Fruit fly (Drosophila melanogaster) whole organism: ENCODE data around the gene Pvf2.

Source experiments
- CG8478 ChIP-seq: fragments of >200 bp; optimal IDR thresholded peaks from 2 replicates; lab custom pipeline; 2018; ENCODE audit warnings: inconsistent platforms
- Dll ChIP-seq: fragments of >200 bp; optimal IDR thresholded peaks from 2 replicates; lab custom pipeline; 2017
- EcR ChIP-seq, 2 experiments: fragments of >200 bp; optimal IDR thresholded peaks; 2 replicates each; lab custom pipeline; 2017; ENCODE audit warnings: missing biosample characterization in 2 of 2, missing genetic modification characterization in 2 of 2, missing genetic modification reagents in 2 of 2
- pan ChIP-seq: fragments of >200 bp; optimal IDR thresholded peaks from 2 replicates; lab custom pipeline; 2017
- psq ChIP-seq: fragments of >200 bp; optimal IDR thresholded peaks from 2 replicates; lab custom pipeline; 2017
- usp ChIP-seq: fragments of >200 bp; optimal IDR thresholded peaks from 2 replicates; lab custom pipeline; 2017; ENCODE audit warnings: missing biosample characterization, missing genetic modification characterization, mixed read lengths

Pvf2 gene

DNA sequence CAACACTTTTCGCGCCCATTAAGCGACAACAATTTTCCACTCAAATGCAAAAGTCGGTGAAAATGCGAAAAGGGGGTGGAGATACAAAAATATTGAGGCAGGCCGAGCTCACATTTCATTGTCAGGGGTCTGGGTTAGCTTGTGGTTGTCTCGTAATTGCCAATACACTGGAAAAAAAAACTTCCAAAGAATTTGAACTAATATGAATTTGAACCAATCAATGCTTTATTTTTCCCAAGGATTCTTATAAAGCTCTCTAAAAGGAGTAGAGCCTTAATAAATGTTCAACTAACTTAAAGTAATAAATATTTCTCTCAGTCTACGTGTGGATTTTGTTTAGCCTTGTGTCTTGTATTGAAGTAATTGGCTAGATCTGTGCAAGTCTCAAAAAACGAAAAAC lies 11.4 kb downstream of the Pvf2 start:
- TF ChIP-seq pan (no peak), EcR (GFP tag; optimal IDR thresholded peaks at IDR 0.05; lab: Kevin White, UChicago) (no peak), usp (no peak), psq (lab: Kevin White, UChicago) (no peak), Dll (no peak), CG8478 (lab: Kevin White, UChicago) (no peak)

DNA sequence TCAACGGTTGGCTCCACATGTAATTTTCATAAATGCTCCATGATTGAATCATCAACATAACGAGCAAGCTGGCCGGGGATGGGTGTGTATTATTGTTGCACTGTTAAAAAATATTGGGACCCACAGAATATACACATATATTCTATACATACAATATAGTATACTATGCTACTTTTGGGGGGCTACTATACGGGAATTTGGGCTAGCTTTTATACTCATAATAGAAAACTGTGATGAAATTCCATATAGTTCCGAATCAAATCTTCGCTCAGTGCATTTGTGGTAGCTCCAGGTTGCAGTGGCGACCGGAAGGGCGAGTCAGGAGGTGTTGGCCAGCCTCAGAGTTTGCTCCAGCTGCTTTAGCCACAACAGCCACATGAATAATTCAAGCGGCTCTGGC lies 12.6 kb downstream of the Pvf2 start:
- TF ChIP-seq usp = no peak
- TF ChIP-seq CG8478 (lab: Kevin White, UChicago) = no peak
- TF ChIP-seq Dll = no peak
- no peak for TF ChIP-seq pan
- TF ChIP-seq psq (lab: Kevin White, UChicago) = no peak
- no peak for TF ChIP-seq EcR (GFP tag; optimal IDR thresholded peaks at IDR 0.05; lab: Kevin White, UChicago)

DNA sequence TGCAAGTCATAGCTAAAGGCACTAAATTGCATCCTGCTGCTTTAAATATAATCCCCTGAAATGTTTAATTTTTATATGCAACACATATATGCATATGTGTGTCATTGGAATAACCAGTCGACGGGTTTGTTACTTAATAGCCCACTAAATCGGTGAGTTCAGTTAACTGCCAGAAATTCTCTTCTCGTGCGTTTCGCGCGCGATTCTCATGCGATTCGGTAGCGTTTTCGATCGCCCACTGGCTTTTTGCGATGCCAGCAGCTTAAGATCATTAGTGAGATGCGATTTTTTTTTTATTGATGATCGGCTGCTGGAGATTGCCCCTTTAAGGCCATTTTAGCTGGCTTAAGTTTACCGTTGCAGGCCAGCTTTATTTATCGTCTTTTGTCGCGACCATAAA lies 13.2 kb downstream of the Pvf2 start:
- no peak for TF ChIP-seq usp

DNA sequence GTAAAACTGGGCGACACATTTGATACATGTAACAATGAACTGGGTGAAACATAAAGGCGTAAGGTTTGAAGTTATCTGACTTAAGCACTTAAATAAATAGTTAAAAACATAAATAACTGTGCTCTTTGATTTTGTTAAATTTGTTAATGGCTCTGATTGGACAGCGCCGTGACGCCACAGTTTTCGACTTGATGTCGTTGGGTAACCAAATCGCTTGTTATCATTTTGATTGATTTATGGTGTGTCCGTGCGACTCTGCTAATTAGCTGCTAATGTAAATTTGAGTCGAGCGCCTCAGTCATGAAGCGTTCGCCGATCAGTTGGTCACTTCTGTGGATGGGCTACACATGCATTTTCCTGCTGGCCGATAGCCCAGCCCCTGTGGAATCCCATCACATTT lies 16.8 kb downstream of the Pvf2 start, which contains the start of gene Ugt307A1:
Gene Ugt307A1 (plus strand): TSS at position 301 of the 400 bp plus-strand sequence.
- TF ChIP-seq EcR (GFP tag; optimal IDR thresholded peaks at IDR 0.05; lab: Kevin White, UChicago) = no peak
- TF ChIP-seq Dll = no peak
- TF ChIP-seq pan = no peak
- no peak for TF ChIP-seq usp
- TF ChIP-seq psq (lab: Kevin White, UChicago) = no peak
- TF ChIP-seq CG8478 (lab: Kevin White, UChicago) = no peak

DNA sequence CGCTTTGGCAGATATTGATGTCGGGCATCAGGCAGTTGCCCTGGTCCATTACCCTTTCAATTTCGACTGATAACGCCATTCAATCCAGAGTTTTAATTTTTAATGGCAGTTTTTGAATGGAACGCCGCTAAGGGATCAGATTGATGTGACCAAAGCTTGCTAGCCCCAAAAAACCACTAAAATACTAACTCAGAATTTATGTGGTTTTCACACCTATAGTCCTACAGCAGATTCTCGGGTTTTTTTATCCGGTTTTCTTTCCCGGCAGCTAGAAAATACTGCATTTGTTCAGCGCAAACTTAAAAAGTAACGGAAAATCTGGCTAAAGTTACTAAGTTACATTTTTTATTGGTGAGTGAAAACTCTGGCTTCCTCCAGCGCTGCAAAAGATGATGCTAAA lies 18.7 kb downstream of the Pvf2 start, which contains the start of gene Nuf2:
Gene Nuf2 (minus strand): TSS at position 151 of the 400 bp plus-strand sequence.
- TF ChIP-seq psq (lab: Kevin White, UChicago) (no peak), CG8478 (lab: Kevin White, UChicago) (no peak), usp (no peak), EcR (GFP tag; optimal IDR thresholded peaks at IDR 0.05; lab: Kevin White, UChicago) (no peak), Dll (no peak)

DNA sequence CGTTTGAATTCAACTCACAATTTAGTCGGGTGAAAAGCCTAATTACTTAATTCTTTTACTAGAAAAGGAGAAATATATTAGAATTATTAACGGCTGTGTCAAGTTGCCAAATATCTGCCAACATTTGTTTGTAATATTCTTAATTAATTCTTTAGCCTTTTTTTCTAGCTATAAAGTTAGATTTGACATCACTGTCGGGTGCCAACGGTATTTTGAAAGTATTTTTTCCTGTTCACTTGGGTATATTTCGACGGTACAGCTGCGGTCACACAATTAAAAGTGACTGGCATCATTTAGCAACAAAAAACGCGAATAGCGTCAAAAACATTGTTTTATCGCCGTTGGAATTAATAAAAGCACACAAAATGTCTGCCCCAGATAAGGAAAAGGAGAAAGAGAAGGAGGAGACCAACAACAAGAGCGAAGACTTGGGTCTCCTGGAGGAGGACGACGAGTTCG lies 20.7 kb downstream of the Pvf2 start, which contains the start of gene Sem1:
Gene Sem1 (plus strand): TSS at position 266 of the 459 bp plus-strand sequence.
- TF ChIP-seq psq (lab: Kevin White, UChicago) = no peak
- TF ChIP-seq CG8478 (lab: Kevin White, UChicago) = no peak
- no peak for TF ChIP-seq usp
- no peak for TF ChIP-seq Dll
- no peak for TF ChIP-seq EcR (GFP tag; optimal IDR thresholded peaks at IDR 0.05; lab: Kevin White, UChicago)
- no peak for TF ChIP-seq pan

DNA sequence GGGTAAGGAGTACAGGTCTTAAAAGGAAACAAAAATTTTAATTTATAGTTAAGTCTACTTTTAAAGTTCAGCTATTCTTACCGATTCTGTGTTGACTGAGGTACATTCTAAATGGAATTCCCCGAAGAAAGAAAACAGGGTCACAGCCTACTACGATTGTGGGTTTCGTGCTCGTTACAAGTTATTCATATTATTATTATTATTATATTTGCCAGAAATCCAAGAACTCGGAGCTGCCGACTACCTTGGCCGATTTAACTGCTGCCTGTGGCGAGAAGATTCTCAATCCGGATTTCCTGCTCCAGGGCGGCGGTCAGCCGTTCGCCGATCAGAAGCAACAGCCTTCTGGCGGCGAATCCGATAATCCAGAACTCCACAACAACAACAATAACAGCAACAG lies 23.7 kb downstream of the Pvf2 start, which contains the start of gene Mst27D:
Gene Mst27D (minus strand): TSS at position 101 of the 400 bp plus-strand sequence.
- TF ChIP-seq EcR (GFP tag; optimal IDR thresholded peaks at IDR 0.05; lab: Kevin White, UChicago) (no peak), usp (no peak), Dll (no peak), CG8478 (lab: Kevin White, UChicago) (no peak), psq (lab: Kevin White, UChicago) (no peak), pan (no peak)

DNA sequence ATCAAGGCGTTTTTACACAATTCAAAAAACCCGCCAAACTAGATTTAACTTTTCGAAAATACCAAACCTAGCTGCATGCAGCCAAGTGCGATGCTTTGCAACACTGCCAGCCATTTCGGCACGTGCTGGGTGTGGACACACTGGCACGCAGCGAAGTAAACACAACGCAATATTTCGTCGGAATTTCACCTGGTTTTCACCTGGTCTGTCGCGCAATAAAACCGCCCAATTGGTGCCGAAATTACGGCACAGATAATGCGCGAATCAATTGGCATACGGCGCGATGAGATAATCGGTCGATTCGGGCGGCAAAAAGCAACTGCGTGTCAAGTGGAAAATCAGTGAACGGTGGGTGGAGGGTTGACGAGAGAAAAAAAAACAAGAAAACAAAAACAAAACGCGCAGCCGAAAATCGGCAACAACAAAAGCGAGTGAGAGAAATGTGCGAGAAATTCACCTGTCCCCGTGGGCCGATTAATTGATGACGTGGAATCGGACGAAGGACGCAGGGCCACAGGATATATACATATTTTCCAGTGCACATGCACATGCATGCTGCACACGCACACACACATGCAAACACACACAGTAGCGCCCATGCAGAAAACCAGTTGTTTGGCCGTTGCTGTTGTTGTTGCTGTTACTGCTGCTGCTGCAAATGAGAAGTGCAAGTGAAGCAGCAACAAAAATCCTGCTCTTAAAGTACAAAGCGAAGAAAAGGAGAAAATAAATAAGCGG lies 28.1 kb downstream of the Pvf2 start, which contains the start of gene Mnn1:
Gene Mnn1 (plus strand): TSS at position 113 of the 738 bp plus-strand sequence.
- TF ChIP-seq pan (no peak), psq (lab: Kevin White, UChicago) (no peak), Dll (no peak), CG8478 (lab: Kevin White, UChicago) (no peak), usp (no peak), EcR (GFP tag; optimal IDR thresholded peaks at IDR 0.05; lab: Kevin White, UChicago) (no peak)

DNA sequence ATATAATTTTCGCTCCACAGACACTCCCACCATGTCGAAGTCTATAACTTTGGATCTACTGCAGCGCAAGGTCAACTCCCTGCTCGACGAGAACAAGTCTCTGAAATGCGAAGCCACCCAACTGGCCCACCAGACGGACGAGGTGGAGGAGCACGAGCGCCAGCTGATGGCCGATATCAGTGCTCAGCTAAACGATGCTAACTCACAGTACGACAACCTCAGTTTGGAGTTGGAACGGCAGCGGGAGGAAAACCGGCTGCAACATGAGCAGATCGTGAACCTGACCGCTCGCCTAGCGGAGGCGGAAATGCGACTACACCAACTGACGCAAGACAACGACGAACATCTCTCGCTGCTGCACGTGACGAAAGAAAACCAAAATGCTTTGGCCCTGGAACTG lies 32.7 kb downstream of the Pvf2 start:
- TF ChIP-seq usp (no peak), EcR (GFP tag; optimal IDR thresholded peaks at IDR 0.05; lab: Kevin White, UChicago) (no peak), CG8478 (lab: Kevin White, UChicago) (no peak), pan (no peak), psq (lab: Kevin White, UChicago) (no peak), Dll (no peak)

DNA sequence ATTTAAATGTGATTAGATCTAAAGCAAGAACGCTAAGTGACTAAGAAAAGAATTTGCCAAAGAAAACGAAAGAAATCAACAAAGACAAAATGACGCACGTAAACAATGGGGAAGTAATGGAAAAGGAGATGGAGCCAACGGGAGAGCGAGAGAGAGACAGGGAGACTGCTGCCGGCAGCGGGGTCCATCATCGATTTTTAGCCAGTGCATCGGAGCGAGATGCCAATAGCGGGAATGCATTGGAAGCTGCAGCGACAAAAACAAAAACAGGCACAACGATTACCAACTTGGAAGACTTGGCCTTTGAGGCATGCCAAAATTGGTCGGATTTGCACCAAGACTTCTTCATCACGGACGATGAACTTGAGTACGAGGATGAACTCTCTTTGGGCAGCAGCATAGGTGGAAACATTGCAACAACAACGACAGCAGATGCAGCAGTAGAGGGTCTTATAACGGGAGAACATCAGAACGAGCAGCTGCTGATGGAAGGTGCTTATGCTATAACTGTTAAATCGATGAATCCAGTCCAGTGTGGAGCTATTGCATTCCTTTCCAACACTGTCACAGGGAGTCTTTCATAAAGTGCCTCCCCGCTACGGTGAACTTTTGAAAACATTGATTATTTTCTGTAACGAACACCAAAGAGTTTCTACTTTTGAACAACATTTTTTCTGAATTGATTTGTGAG lies 33.8 kb downstream of the Pvf2 start:
- TF ChIP-seq EcR (GFP tag; optimal IDR thresholded peaks at IDR 0.05; lab: Kevin White, UChicago) = no peak
- no peak for TF ChIP-seq pan
- no peak for TF ChIP-seq Dll
- TF ChIP-seq CG8478 (lab: Kevin White, UChicago) = no peak
- TF ChIP-seq psq (lab: Kevin White, UChicago) = no peak
- TF ChIP-seq usp = no peak

DNA sequence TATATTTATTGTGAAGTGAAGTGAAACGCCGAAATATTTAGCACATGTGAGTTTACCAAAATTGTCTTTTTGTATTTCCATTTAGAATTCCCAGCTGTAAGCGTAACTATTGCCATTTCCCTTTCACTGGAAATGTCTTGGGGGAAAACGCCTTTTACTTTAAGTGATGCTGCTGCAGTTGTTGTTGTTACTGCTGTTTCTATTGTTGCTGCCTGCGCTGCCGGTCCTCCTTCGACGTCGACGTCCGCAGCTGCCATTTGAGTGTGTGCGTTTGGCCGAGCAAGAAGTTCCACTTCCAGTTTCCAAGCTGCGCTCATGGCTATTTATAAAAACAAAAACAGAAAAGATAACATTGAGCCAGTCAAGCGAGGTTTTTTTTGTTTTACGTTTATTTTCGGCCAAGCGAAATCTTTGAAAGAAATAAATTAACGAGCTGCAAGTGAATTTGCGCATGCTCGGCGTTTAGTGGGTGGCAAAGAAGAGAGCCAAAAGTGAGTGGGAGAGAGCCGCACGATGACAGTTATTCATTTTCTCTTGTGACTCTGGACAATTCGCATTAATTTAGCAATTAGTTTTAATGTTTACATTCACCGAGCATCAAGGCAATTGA lies 34.6 kb downstream of the Pvf2 start:
- TF ChIP-seq usp = no peak
- TF ChIP-seq EcR (GFP tag; optimal IDR thresholded peaks at IDR 0.05; lab: Kevin White, UChicago) = no peak
- TF ChIP-seq CG8478 (lab: Kevin White, UChicago) = no peak
- TF ChIP-seq psq (lab: Kevin White, UChicago) = no peak
- no peak for TF ChIP-seq pan
- TF ChIP-seq Dll = no peak

DNA sequence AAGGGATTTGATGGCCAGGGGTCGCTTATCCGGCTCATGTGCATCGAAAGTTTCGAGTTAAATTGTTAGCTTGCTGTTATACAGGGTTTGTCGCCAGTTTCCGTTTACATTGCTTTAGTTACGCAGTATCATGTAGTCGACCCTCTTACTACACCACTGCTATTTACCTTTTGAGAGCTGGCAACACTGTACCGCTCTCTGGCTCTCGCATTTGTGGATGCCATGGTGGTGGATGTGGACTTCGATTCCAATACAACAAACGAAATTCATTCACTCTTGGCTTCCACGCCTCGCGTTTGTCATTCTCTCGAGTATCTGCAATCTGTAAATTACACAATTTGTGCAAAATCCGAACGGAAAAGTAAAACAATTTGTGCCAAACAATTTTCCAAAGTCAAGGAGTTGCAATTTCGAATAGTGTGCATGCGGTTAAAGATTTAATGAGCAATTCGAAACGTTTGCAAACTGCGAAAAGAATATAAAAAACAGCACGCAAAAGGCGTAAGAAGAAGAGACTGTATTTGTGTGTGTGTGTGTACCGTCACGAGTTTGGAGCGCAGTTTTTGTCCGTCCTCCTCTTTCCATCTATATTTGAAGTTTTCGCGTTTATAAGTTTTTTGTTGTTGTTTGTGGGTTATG lies 35.3 kb downstream of the Pvf2 start:
- TF ChIP-seq psq (lab: Kevin White, UChicago) (no peak), CG8478 (lab: Kevin White, UChicago) (no peak), Dll (no peak), pan (peak; percentile 92), EcR (GFP tag; optimal IDR thresholded peaks at IDR 0.05; lab: Kevin White, UChicago) (no peak)
